Fruit fly (Drosophila melanogaster) whole organism, embryonic: ENCODE results near the gene CG32320.

Experiments
- C15 ChIP-seq: fragments of 200-800 bp; sonication (Bioruptor generic); IDR thresholded peaks from 3 replicates; pipeline ENCODE4 v1.3.6; 2022; ENCODE audit warnings: missing biosample characterization, missing genetic modification characterization
- CG10321 ChIP-seq: fragments of 200-800 bp; sonication (Bioruptor generic); IDR thresholded peaks from 2 replicates; pipeline ENCODE4 v1.3.6; 2022; ENCODE audit warnings: missing biosample characterization, missing genetic modification characterization
- CG13287 ChIP-seq: fragments of 200-800 bp; sonication (Bioruptor generic); IDR thresholded peaks from 2 replicates; pipeline ENCODE4 v1.3.6; 2022; ENCODE audit warnings: missing biosample characterization, missing genetic modification characterization; ENCODE audit not compliant: partially characterized antibody
- CG14441 ChIP-seq: fragments of 200-800 bp; sonication (Bioruptor generic); IDR thresholded peaks from 2 replicates; pipeline ENCODE4 v1.3.6; 2022; ENCODE audit warnings: missing biosample characterization, missing genetic modification characterization
- CG15269 ChIP-seq: fragments of 200-800 bp; sonication (Bioruptor generic); optimal IDR thresholded peaks from 2 replicates; lab custom pipeline; 2018; ENCODE audit warnings: missing biosample characterization, mild to moderate bottlenecking, missing genetic modification characterization, moderate library complexity
- CG15601 ChIP-seq: fragments of 200-800 bp; sonication (Bioruptor generic); optimal IDR thresholded peaks from 3 replicates; lab custom pipeline; 2019; ENCODE audit warnings: missing biosample characterization, mild to moderate bottlenecking, missing genetic modification characterization, moderate library complexity
- CG1603 ChIP-seq: fragments of 200-800 bp; sonication (Bioruptor generic); optimal IDR thresholded peaks from 2 replicates; lab custom pipeline; 2019; ENCODE audit warnings: missing biosample characterization, mild to moderate bottlenecking, missing genetic modification characterization, moderate library complexity
- CG17359 ChIP-seq: fragments of 200-800 bp; sonication (Bioruptor generic); optimal IDR thresholded peaks from 3 replicates; lab custom pipeline; 2018; ENCODE audit warnings: missing biosample characterization, mild to moderate bottlenecking, missing genetic modification characterization, moderate library complexity
- CG2678 ChIP-seq: fragments of 200-800 bp; sonication (Bioruptor generic); optimal IDR thresholded peaks from 3 replicates; lab custom pipeline; 2019; ENCODE audit warnings: missing biosample characterization, mild to moderate bottlenecking, missing genetic modification characterization, moderate library complexity
- CG2875 ChIP-seq: fragments of 200-800 bp; sonication (Bioruptor generic); optimal IDR thresholded peaks from 2 replicates; lab custom pipeline; 2017; ENCODE audit warnings: missing biosample characterization, mild to moderate bottlenecking, missing genetic modification characterization, missing genetic modification reagents
- CG30403 ChIP-seq: fragments of 200-800 bp; sonication (Bioruptor generic); optimal IDR thresholded peaks from 3 replicates; lab custom pipeline; 2016; ENCODE audit warnings: missing biosample characterization, missing genetic modification characterization
- CG33557 ChIP-seq: fragments of 200-800 bp; sonication (Bioruptor generic); optimal IDR thresholded peaks from 2 replicates; lab custom pipeline; 2019; ENCODE audit warnings: missing biosample characterization, mild to moderate bottlenecking, missing genetic modification characterization, moderate library complexity
- CG34422 ChIP-seq: fragments of 200-800 bp; sonication (Bioruptor generic); IDR thresholded peaks from 3 replicates; pipeline ENCODE4 v1.3.6; 2022; ENCODE audit warnings: missing biosample characterization, missing genetic modification characterization
- CG5245 ChIP-seq: fragments of 200-800 bp; sonication (Bioruptor generic); optimal IDR thresholded peaks from 3 replicates; lab custom pipeline; 2016; ENCODE audit warnings: missing biosample characterization, missing genetic modification characterization
- CG6689 ChIP-seq: fragments of 200-800 bp; sonication (Bioruptor generic); IDR thresholded peaks from 2 replicates; pipeline ENCODE4 v1.3.6; 2022; ENCODE audit warnings: missing biosample characterization, missing genetic modification characterization
- CG7372 ChIP-seq: fragments of 200-800 bp; sonication (Bioruptor generic); IDR thresholded peaks from 2 replicates; pipeline ENCODE4 v1.3.6; 2022; ENCODE audit warnings: missing biosample characterization, missing genetic modification characterization
- CG8290 ChIP-seq, 3 experiments: fragments of 200-800 bp; sonication (Bioruptor generic); optimal IDR thresholded peaks; 2 replicates each; lab custom pipeline; 2016 to 2019; ENCODE audit warnings: missing biosample characterization in 3 of 3, missing genetic modification characterization in 3 of 3, mild to moderate bottlenecking in 2 of 3, moderate library complexity in 1 of 3
- CG8924 ChIP-seq: fragments of 200-800 bp; optimal IDR thresholded peaks from 3 replicates; lab custom pipeline; 2019; ENCODE audit warnings: missing biosample characterization, mild to moderate bottlenecking, missing genetic modification characterization, moderate library complexity
- CrebB ChIP-seq: fragments of 200-800 bp; sonication (Bioruptor generic); optimal IDR thresholded peaks from 3 replicates; lab custom pipeline; 2018; ENCODE audit warnings: missing biosample characterization, mild to moderate bottlenecking, missing genetic modification characterization
- Dbx ChIP-seq: fragments of 200-800 bp; sonication (Bioruptor generic); IDR thresholded peaks from 3 replicates; pipeline ENCODE4 v1.3.6; 2022; ENCODE audit warnings: missing biosample characterization, missing genetic modification characterization
- Fer1 ChIP-seq: fragments of 200-800 bp; sonication (Bioruptor generic); optimal IDR thresholded peaks from 2 replicates; lab custom pipeline; 2017; ENCODE audit warnings: missing biosample characterization, mild to moderate bottlenecking, missing genetic modification characterization
- H15 ChIP-seq: fragments of 200-800 bp; sonication (Bioruptor generic); IDR thresholded peaks from 3 replicates; pipeline ENCODE4 v1.3.6; 2022; ENCODE audit warnings: missing biosample characterization, missing genetic modification characterization
- Hr51 ChIP-seq, 2 experiments: fragments of 200-800 bp; sonication (Bioruptor generic); optimal IDR thresholded peaks; 2 replicates in 1 of 2; 3 replicates in 1 of 2; lab custom pipeline; 2016 to 2018; ENCODE audit warnings: missing biosample characterization in 2 of 2, missing genetic modification characterization in 2 of 2, mild to moderate bottlenecking in 1 of 2, moderate library complexity in 1 of 2
- Kr ChIP-seq: fragments of 200-800 bp; sonication (Bioruptor generic); optimal IDR thresholded peaks from 2 replicates; lab custom pipeline; 2017; ENCODE audit warnings: missing biosample characterization, mild to moderate bottlenecking, missing genetic modification characterization
- Lhr ChIP-seq: fragments of 200-800 bp; sonication (Bioruptor generic); optimal IDR thresholded peaks from 3 replicates; lab custom pipeline; 2017; ENCODE audit warnings: mild to moderate bottlenecking, missing biosample characterization, missing genetic modification reagents, missing genetic modification characterization
- Med ChIP-seq: fragments of 200-800 bp; sonication (Bioruptor generic); peaks from one replicate; lab custom pipeline; 2016; ENCODE audit warnings: missing biosample characterization, missing genetic modification characterization, mild to moderate bottlenecking, inconsistent platforms, moderate library complexity
- Oli ChIP-seq: fragments of 200-800 bp; sonication (Bioruptor generic); optimal IDR thresholded peaks from 2 replicates; lab custom pipeline; 2018; ENCODE audit warnings: missing biosample characterization, mild to moderate bottlenecking, missing genetic modification characterization, moderate library complexity
- Ptx1 ChIP-seq: fragments of 200-800 bp; sonication (Bioruptor generic); IDR thresholded peaks from 2 replicates; pipeline ENCODE4 v1.3.6; 2022; ENCODE audit warnings: missing biosample characterization, missing genetic modification characterization
- az2 ChIP-seq: fragments of 200-800 bp; sonication (Bioruptor generic); optimal IDR thresholded peaks from 3 replicates; lab custom pipeline; 2016; ENCODE audit warnings: missing biosample characterization, missing genetic modification characterization
- ci ChIP-seq: fragments of 200-800 bp; sonication (Bioruptor generic); IDR thresholded peaks from 3 replicates; pipeline ENCODE4 v1.3.6; 2022; ENCODE audit warnings: missing biosample characterization, missing genetic modification characterization
- croc ChIP-seq: fragments of 200-800 bp; sonication (Bioruptor generic); conservative IDR thresholded peaks from 3 replicates; pipeline ENCODE4 v1.3.6; 2022; ENCODE audit warnings: missing biosample characterization, missing genetic modification characterization
- fd102C ChIP-seq: fragments of 200-800 bp; sonication (Bioruptor generic); optimal IDR thresholded peaks from 2 replicates; lab custom pipeline; 2018; ENCODE audit warnings: missing biosample characterization, mild to moderate bottlenecking, missing genetic modification characterization, moderate library complexity
- fu2 ChIP-seq: fragments of 200-800 bp; sonication (Bioruptor generic); optimal IDR thresholded peaks from 2 replicates; lab custom pipeline; 2016; ENCODE audit warnings: missing biosample characterization, missing genetic modification characterization
- gsb ChIP-seq: fragments of 200-800 bp; sonication (Bioruptor generic); IDR thresholded peaks from 2 replicates; pipeline ENCODE4 v1.3.6; 2022; ENCODE audit warnings: missing biosample characterization, missing genetic modification characterization
- gt ChIP-seq: fragments of 200-800 bp; sonication (Bioruptor generic); IDR thresholded peaks from 2 replicates; pipeline ENCODE4 v1.3.6; 2022; ENCODE audit warnings: missing biosample characterization, missing genetic modification characterization
- kah ChIP-seq: fragments of 200-800 bp; sonication (Bioruptor generic); optimal IDR thresholded peaks from 2 replicates; lab custom pipeline; 2018; ENCODE audit warnings: missing biosample characterization, mild to moderate bottlenecking, missing genetic modification characterization
- lola ChIP-seq, 3 experiments: fragments of >200 bp in 2 of 3; fragments of 200-800 bp in 1 of 3; sonication (Bioruptor generic) in 1 of 3; optimal IDR thresholded peaks; 2 replicates each; lab custom pipeline; 2017 to 2019; ENCODE audit warnings: missing biosample characterization in 3 of 3, missing genetic modification characterization in 3 of 3, mild to moderate bottlenecking in 1 of 3, moderate library complexity in 1 of 3
- lov ChIP-seq, 2 experiments: fragments of 200-800 bp in 1 of 2; fragments of >200 bp in 1 of 2; sonication (Bioruptor generic) in 1 of 2; IDR thresholded peaks in 1 of 2; optimal IDR thresholded peaks in 1 of 2; 2 replicates in 1 of 2; 3 replicates in 1 of 2; pipeline versions ENCODE4 v1.3.6 to Lab custom; 2017 to 2022; ENCODE audit warnings: missing biosample characterization in 1 of 2, missing genetic modification characterization in 1 of 2
- mld ChIP-seq: fragments of 200-800 bp; sonication (Bioruptor generic); IDR thresholded peaks from 3 replicates; pipeline ENCODE4 v1.3.6; 2022; ENCODE audit warnings: missing biosample characterization, missing genetic modification characterization; ENCODE audit not compliant: partially characterized antibody
- oc ChIP-seq: fragments of 200-800 bp; sonication (Bioruptor generic); optimal IDR thresholded peaks from 2 replicates; lab custom pipeline; 2018; ENCODE audit warnings: missing biosample characterization, mild to moderate bottlenecking, missing genetic modification characterization, moderate library complexity
- odd ChIP-seq: fragments of 200-800 bp; sonication (Bioruptor generic); optimal IDR thresholded peaks from 2 replicates; lab custom pipeline; 2017; ENCODE audit warnings: missing biosample characterization, mild to moderate bottlenecking, missing genetic modification characterization
- org-1 ChIP-seq: fragments of 200-800 bp; sonication (Bioruptor generic); optimal IDR thresholded peaks from 2 replicates; lab custom pipeline; 2017; ENCODE audit warnings: missing biosample characterization, missing genetic modification characterization
- pan ChIP-seq, 4 experiments: fragments of >200 bp in 3 of 4; fragments of 200-800 bp in 1 of 4; sonication (Bioruptor generic) in 1 of 4; optimal IDR thresholded peaks in 3 of 4; IDR thresholded peaks in 1 of 4; 2 replicates each; pipeline versions ENCODE4 v1.3.6 to Lab custom; 2017 to 2022; ENCODE audit warnings: missing biosample characterization in 2 of 4, missing genetic modification characterization in 2 of 4, mixed read lengths in 1 of 4
- sr ChIP-seq: fragments of 200-800 bp; sonication (Bioruptor generic); IDR thresholded peaks from 3 replicates; pipeline ENCODE4 v1.3.6; 2022; ENCODE audit warnings: missing biosample characterization, missing genetic modification characterization
- tgo ChIP-seq: fragments of 200-800 bp; sonication (Bioruptor generic); IDR thresholded peaks from 3 replicates; pipeline ENCODE4 v1.3.6; 2022; ENCODE audit warnings: missing biosample characterization, missing genetic modification characterization
- tup ChIP-seq: fragments of 200-800 bp; sonication (Bioruptor generic); optimal IDR thresholded peaks from 2 replicates; lab custom pipeline; 2016; ENCODE audit warnings: missing biosample characterization, mild to moderate bottlenecking, missing genetic modification characterization, moderate library complexity
- tx ChIP-seq: fragments of 200-800 bp; sonication (Bioruptor generic); optimal IDR thresholded peaks from 2 replicates; lab custom pipeline; 2016; ENCODE audit warnings: missing biosample characterization, missing genetic modification characterization
- zfh1 ChIP-seq: fragments of 200-800 bp; sonication (Bioruptor generic); IDR thresholded peaks from 3 replicates; pipeline ENCODE4 v1.3.6; 2022; ENCODE audit warnings: missing biosample characterization, missing genetic modification characterization

The CG32320 gene

DNA sequence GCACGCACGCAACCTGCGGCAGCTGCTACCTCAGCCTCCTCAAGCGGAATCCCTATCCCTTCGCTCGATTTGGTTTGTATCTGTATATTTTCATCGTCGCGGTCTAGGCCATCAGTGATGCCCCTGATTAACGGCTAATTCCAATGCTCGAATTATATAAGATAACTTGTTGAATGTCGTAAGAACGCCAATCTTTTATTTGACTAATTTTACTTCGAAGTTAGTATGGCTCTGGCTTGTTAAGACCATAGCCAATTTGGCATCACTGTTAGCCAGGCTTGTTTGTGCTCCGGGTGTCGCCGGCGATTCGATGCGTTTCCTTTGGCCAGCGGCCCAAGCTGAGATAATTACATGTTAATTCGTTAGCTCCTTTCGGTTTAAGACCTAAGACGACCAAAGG, 15.6 kb downstream of the CG32320 start (continued):
- TF ChIP-seq Kr (peak; percentile 56), gsb (GFP tag; lab: Robert Waterston, UW) (0 out of 2 replicates have a peak, but pooled peaks have one; percentile 18), croc (GFP tag; lab: Robert Waterston, UW) (peak; percentile 61), CG15601 (tag; lab: Kevin White, UChicago) (peak; percentile 23), Ptx1 (GFP tag; lab: Robert Waterston, UW) (peak; percentile 49), CG8924 (tag; lab: Kevin White, UChicago) (peak; percentile 58), org-1 (peak; percentile 52), CG33557 (GFP tag; lab: Kevin White, UChicago) (peak; percentile 69), CG2678 (tag; lab: Kevin White, UChicago) (peak; percentile 13), CrebB (tag; lab: Kevin White, UChicago) (no peak), CG14441 (GFP tag; lab: Robert Waterston, UW) (peak; percentile 53; the same call in 1 of the 2 replicates), Fer1 (GFP tag; lab: Kevin White, UChicago) (no peak), Lhr (peak; percentile 19), CG17359 (no peak), ci (GFP tag; lab: Robert Waterston, UW) (peak; percentile 84), tgo (GFP tag; lab: Robert Waterston, UW) (peak; percentile 43; the same call in 1 of the 3 replicates), lola (GFP tag; optimal IDR thresholded peaks at IDR 0.05; lab: Kevin White, UChicago) (peak in 1 of 3 experiments; percentile 82), Hr51 (GFP tag; optimal IDR thresholded peaks at IDR 0.05; lab: Kevin White, UChicago) (peak in 1 of 2 experiments; percentile 6), odd (GFP tag; lab: Kevin White, UChicago) (no peak), az2 (GFP tag; lab: Kevin White, UChicago) (peak; percentile 44), CG2875 (GFP tag; lab: Kevin White, UChicago) (peak; percentile 5), zfh1 (GFP tag; lab: Robert Waterston, UW) (peak; percentile 95), tup (GFP tag; lab: Kevin White, UChicago) (peak; percentile 15), C15 (GFP tag; lab: Robert Waterston, UW) (0 out of 3 replicates have a peak, but pooled peaks have one; percentile 18), CG34422 (GFP tag; lab: Robert Waterston, UW) (peak; percentile 43; the same call in 1 of the 3 replicates), CG6689 (GFP tag; lab: Robert Waterston, UW) (peak; percentile 73), gt (GFP tag; lab: Robert Waterston, UW) (no peak), CG10321 (GFP tag; lab: Robert Waterston, UW) (no peak), CG1603 (tag; lab: Kevin White, UChicago) (peak; percentile 86), CG8290 (GFP tag; optimal IDR thresholded peaks at IDR 0.05; lab: Kevin White, UChicago) (peak; percentile 15), CG8290 (tag; optimal IDR thresholded peaks at IDR 0.05; lab: Kevin White, UChicago) (peak in 1 of 2 experiments; percentile 55), CG5245 (GFP tag; lab: Kevin White, UChicago) (no peak), pan (optimal IDR thresholded peaks at IDR 0.05; lab: Kevin White, UChicago) (no peak), pan (GFP tag; optimal IDR thresholded peaks at IDR 0.05 in 1 of 2, IDR thresholded peaks at IDR 0.05 in 1 of 2) (peak in 1 of 2 experiments; percentile 27), lov (optimal IDR thresholded peaks at IDR 0.05; lab: Kevin White, UChicago) (no peak), lov (GFP tag; IDR thresholded peaks at IDR 0.05; lab: Robert Waterston, UW) (peak; percentile 88), sr (GFP tag; lab: Robert Waterston, UW) (0 out of 3 replicates have a peak, but pooled peaks have one; percentile 20), fd102C (GFP tag; lab: Kevin White, UChicago) (peak; percentile 81), Oli (tag; lab: Kevin White, UChicago) (peak; percentile 35), H15 (GFP tag; lab: Robert Waterston, UW) (peak; percentile 71), CG13287 (GFP tag; lab: Robert Waterston, UW) (no peak), tx (GFP tag; lab: Kevin White, UChicago) (no peak), CG15269 (peak; percentile 8), CG7372 (GFP tag; lab: Robert Waterston, UW) (no peak), mld (no peak), Dbx (GFP tag; lab: Robert Waterston, UW) (no peak), oc (tag; lab: Kevin White, UChicago) (peak; percentile 52), kah (GFP tag; lab: Kevin White, UChicago) (no peak), CG30403 (GFP tag; lab: Kevin White, UChicago) (peak; percentile 20), fu2 (no peak), Med (GFP tag; lab: Kevin White, UChicago) (peak; percentile 64)
